Fruit fly (Drosophila melanogaster) ovary, adult (tissue): ENCODE results near the gene Tb.

ENCODE experiments used
- CG17801 ChIP-seq: fragments of 200-800 bp; optimal IDR thresholded peaks from 2 replicates; lab custom pipeline; 2019; ENCODE audit warnings: missing biosample characterization, mild to moderate bottlenecking, missing genetic modification characterization, moderate library complexity; ENCODE audit not compliant: partially characterized antibody

Tb gene

dm6 chr3R:26655416-26655945 lies 759 bp upstream of the Tb start:
- no peak for TF ChIP-seq CG17801 (GFP tag; lab: Kevin White, UChicago)

dm6 chr3R:26670277-26670676 lies 14.0 kb downstream of the Tb start:
- TF ChIP-seq CG17801 (GFP tag; lab: Kevin White, UChicago) = no peak

DNA sequence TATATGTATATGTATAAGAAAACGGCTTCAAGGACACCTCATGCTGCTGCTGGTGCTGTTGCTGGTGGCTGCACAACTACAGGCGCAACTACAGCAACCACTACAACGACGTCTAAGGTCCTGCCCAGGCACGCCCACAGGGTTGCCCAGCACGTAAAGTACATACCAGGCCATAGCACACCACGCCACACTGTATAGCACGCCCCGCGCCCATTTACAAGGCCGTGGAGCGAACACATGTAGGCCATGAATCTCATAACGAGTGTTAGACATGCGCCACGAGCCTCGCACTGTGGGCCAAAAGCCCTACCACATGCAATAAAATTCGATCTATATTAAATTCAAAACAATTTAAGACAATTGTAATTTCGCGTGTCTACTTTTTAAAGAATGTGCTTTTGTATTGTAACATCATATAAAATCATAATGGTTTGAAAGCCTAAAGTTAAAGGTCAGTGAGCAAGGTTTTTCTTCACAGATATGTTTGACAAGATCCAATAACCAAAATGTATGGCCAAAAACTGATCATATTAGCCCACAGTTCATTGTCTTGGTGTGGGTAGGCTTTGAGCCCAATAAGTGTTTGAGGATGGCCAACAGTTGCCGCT lies 15.4 kb downstream of the Tb start:
- no peak for TF ChIP-seq CG17801 (GFP tag; lab: Kevin White, UChicago)

DNA sequence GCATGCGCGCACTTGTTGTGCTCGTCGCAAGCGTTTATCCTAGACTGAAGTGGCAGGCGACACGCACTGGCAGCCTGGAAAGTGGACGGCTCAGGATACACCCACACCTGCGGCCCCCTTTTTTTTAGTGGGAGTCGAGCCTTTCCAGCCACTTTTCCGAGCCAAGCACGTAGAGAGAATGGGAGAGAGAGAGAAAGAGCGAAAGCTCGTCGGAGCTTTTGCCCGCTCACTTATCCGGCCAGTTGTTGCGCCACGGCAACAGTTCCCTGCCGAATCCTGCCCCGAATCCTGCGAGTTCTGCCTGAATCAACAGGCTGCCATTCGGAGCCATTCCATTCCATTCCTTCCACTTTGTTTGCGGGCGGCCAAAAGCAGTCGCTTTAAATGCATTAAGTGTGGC lies 25.7 kb downstream of the Tb start, which contains the start of gene beat-VII:
TSS of gene beat-VII (minus strand) at position 20 of the 400 bp plus-strand sequence.
- TF ChIP-seq CG17801 (GFP tag; lab: Kevin White, UChicago) = no peak

DNA sequence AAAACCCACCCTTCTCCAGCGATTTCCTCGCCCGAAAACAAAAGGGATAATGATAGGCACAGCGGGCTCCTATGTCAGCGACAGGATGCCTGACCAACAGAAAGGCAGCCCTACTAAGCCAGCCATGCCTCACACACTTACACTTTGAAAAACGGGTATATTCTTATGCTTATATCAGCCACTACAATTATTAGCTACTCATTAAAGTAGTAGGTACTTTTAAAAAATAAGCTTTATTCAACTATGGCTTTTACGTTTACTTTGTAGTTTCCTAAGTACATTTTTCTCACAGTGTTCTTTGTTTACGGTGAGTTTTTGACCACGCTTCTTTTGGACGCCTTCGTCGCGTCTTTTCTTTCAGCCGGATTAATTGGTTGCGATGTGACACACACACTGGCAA lies 34.0 kb downstream of the Tb start:
- TF ChIP-seq CG17801 (GFP tag; lab: Kevin White, UChicago) = no peak

dm6 chr3R:26693490-26693889 lies 37.2 kb downstream of the Tb start, which contains the start of gene TwdlQ:
TSS of gene TwdlQ (minus strand) at chr3R:26693590.
- TF ChIP-seq CG17801 (GFP tag; lab: Kevin White, UChicago) = no peak

- no peak for TF ChIP-seq CG17801 (GFP tag; lab: Kevin White, UChicago)
These were observed 43.9 kb downstream of the Tb start for dm6 chr3R:26700125-26700524.

dm6 chr3R:26704310-26704709 lies 48.1 kb downstream of the Tb start:
- TF ChIP-seq CG17801 (GFP tag; lab: Kevin White, UChicago) = no peak
